Fruit fly (Drosophila melanogaster) whole organism, prepupa: ENCODE results near the gene CG1143.
A peak's percentile ranks its signal among the peaks of the same experiment; 100 is the strongest.

Source experiments
- Blimp-1 ChIP-seq: fragments of 200-800 bp; sonication (Bioruptor generic); optimal IDR thresholded peaks from 3 replicates; lab custom pipeline; 2017; ENCODE audit warnings: missing biosample characterization, missing genetic modification characterization, mild to moderate bottlenecking, moderate library complexity, missing genetic modification reagents
- CG10669 ChIP-seq: fragments of 200-800 bp; sonication (Bioruptor generic); optimal IDR thresholded peaks from 3 replicates; lab custom pipeline; 2018; ENCODE audit warnings: missing biosample characterization, mild to moderate bottlenecking, missing genetic modification characterization, moderate library complexity
- CG11294 ChIP-seq: fragments of 200-800 bp; sonication (Bioruptor generic); IDR thresholded peaks from 2 replicates; pipeline ENCODE4 v1.3.6; 2022; ENCODE audit warnings: missing biosample characterization, missing genetic modification characterization
- CG11762 ChIP-seq: fragments of 200-800 bp; sonication (Bioruptor generic); optimal IDR thresholded peaks from 3 replicates; lab custom pipeline; 2016; ENCODE audit warnings: missing biosample characterization, missing genetic modification characterization; ENCODE audit not compliant: insufficient read depth
- CG11902 ChIP-seq: fragments of 200-800 bp; sonication (Bioruptor generic); optimal IDR thresholded peaks from 3 replicates; lab custom pipeline; 2016; ENCODE audit warnings: missing biosample characterization, missing genetic modification characterization
- CG15336 ChIP-seq: fragments of 200-800 bp; sonication (Bioruptor generic); IDR thresholded peaks from 2 replicates; pipeline ENCODE4 v1.3.6; 2022; ENCODE audit warnings: missing biosample characterization, missing genetic modification characterization
- CG1621 ChIP-seq: fragments of 200-800 bp; sonication (Bioruptor generic); optimal IDR thresholded peaks from 3 replicates; lab custom pipeline; 2018; ENCODE audit warnings: missing biosample characterization, mild to moderate bottlenecking, missing genetic modification characterization
- CG16779 ChIP-seq: fragments of 200-800 bp; sonication (Bioruptor generic); optimal IDR thresholded peaks from 3 replicates; lab custom pipeline; 2017; ENCODE audit warnings: missing biosample characterization, mild to moderate bottlenecking, missing genetic modification characterization
- CG3032 ChIP-seq: fragments of 200-800 bp; optimal IDR thresholded peaks from 2 replicates; lab custom pipeline; 2019; ENCODE audit warnings: missing biosample characterization, mild to moderate bottlenecking, missing genetic modification characterization, moderate library complexity
- CG31627 ChIP-seq: fragments of 200-800 bp; sonication (Bioruptor generic); optimal IDR thresholded peaks from 3 replicates; lab custom pipeline; 2016; ENCODE audit warnings: missing biosample characterization, missing genetic modification characterization
- CG32006 ChIP-seq: fragments of 200-800 bp; sonication (Bioruptor generic); optimal IDR thresholded peaks from 3 replicates; lab custom pipeline; 2017; ENCODE audit warnings: missing biosample characterization, mild to moderate bottlenecking, missing genetic modification characterization
- CG34406 ChIP-seq: fragments of 200-800 bp; sonication (Bioruptor generic); optimal IDR thresholded peaks from 3 replicates; lab custom pipeline; 2016; ENCODE audit warnings: missing biosample characterization, missing genetic modification characterization
- CG6163 ChIP-seq: fragments of 200-800 bp; sonication (Bioruptor generic); IDR thresholded peaks from 3 replicates; pipeline ENCODE4 v1.3.6; 2022; ENCODE audit warnings: missing biosample characterization, missing genetic modification characterization
- CG6276 ChIP-seq: fragments of 200-800 bp; sonication (Bioruptor generic); optimal IDR thresholded peaks from 2 replicates; lab custom pipeline; 2017; ENCODE audit warnings: missing biosample characterization, mild to moderate bottlenecking, missing genetic modification characterization
- CG6808 ChIP-seq: fragments of 200-800 bp; sonication (Bioruptor generic); optimal IDR thresholded peaks from 3 replicates; lab custom pipeline; 2017; ENCODE audit warnings: missing biosample characterization, missing genetic modification characterization, mild to moderate bottlenecking, moderate library complexity, missing genetic modification reagents
- CG6854 ChIP-seq: fragments of 200-800 bp; sonication (Bioruptor generic); optimal IDR thresholded peaks from 2 replicates; lab custom pipeline; 2017; ENCODE audit warnings: missing biosample characterization, mild to moderate bottlenecking, missing genetic modification characterization
- CG9139 ChIP-seq: fragments of 200-800 bp; sonication (Bioruptor generic); optimal IDR thresholded peaks from 3 replicates; lab custom pipeline; 2017; ENCODE audit warnings: missing biosample characterization, mild to moderate bottlenecking, missing genetic modification characterization
- Eip75B ChIP-seq: fragments of 200-800 bp; sonication (Bioruptor generic); optimal IDR thresholded peaks from 3 replicates; lab custom pipeline; 2016; ENCODE audit warnings: missing biosample characterization, missing genetic modification characterization
- Eip78C ChIP-seq: fragments of 200-800 bp; sonication (Bioruptor generic); peaks from one replicate; lab custom pipeline; 2016; ENCODE audit warnings: missing biosample characterization, missing genetic modification characterization
- Eip93F ChIP-seq: fragments of 200-800 bp; sonication (Bioruptor generic); optimal IDR thresholded peaks from 2 replicates; lab custom pipeline; 2016; ENCODE audit warnings: missing biosample characterization, mild to moderate bottlenecking, missing genetic modification characterization
- Ets21C ChIP-seq: fragments of 200-800 bp; sonication (Bioruptor generic); optimal IDR thresholded peaks from 3 replicates; lab custom pipeline; 2016; ENCODE audit warnings: missing biosample characterization, missing genetic modification characterization
- Ets96B ChIP-seq: fragments of 200-800 bp; optimal IDR thresholded peaks from 2 replicates; lab custom pipeline; 2019; ENCODE audit warnings: missing biosample characterization, mild to moderate bottlenecking, missing genetic modification characterization, moderate library complexity
- Gug ChIP-seq: fragments of 200-800 bp; sonication (Bioruptor generic); IDR thresholded peaks from 2 replicates; pipeline ENCODE4 v1.3.6; 2022; ENCODE audit warnings: missing biosample characterization, missing genetic modification characterization
- Hr38 ChIP-seq: sonication (Bioruptor generic); optimal IDR thresholded peaks from 2 replicates; lab custom pipeline; 2016; ENCODE audit warnings: missing biosample characterization, missing genetic modification characterization
- Hr4 ChIP-seq: fragments of 200-800 bp; sonication (Bioruptor generic); optimal IDR thresholded peaks from 3 replicates; lab custom pipeline; 2016; ENCODE audit warnings: missing biosample characterization, missing genetic modification characterization
- Lpt ChIP-seq: fragments of 200-800 bp; sonication (Bioruptor generic); optimal IDR thresholded peaks from 3 replicates; lab custom pipeline; 2016; ENCODE audit warnings: missing biosample characterization, missing genetic modification characterization
- Smox ChIP-seq: fragments of 200-800 bp; sonication (Bioruptor generic); optimal IDR thresholded peaks from 3 replicates; lab custom pipeline; 2016; ENCODE audit warnings: missing biosample characterization, missing genetic modification characterization
- Sox102F ChIP-seq: fragments of 200-800 bp; sonication (Bioruptor generic); optimal IDR thresholded peaks from 2 replicates; lab custom pipeline; 2016; ENCODE audit warnings: missing biosample characterization, mild to moderate bottlenecking, missing genetic modification characterization
- Sox14 ChIP-seq: fragments of 200-800 bp; sonication (Bioruptor generic); optimal IDR thresholded peaks from 3 replicates; lab custom pipeline; 2016; ENCODE audit warnings: missing biosample characterization, missing genetic modification characterization
- acj6 ChIP-seq: fragments of 200-800 bp; sonication (Bioruptor generic); optimal IDR thresholded peaks from 3 replicates; lab custom pipeline; 2016; ENCODE audit warnings: missing biosample characterization, missing genetic modification characterization
- dac ChIP-seq: fragments of 200-800 bp; sonication (Bioruptor generic); optimal IDR thresholded peaks from 2 replicates; lab custom pipeline; 2017; ENCODE audit warnings: missing biosample characterization, mild to moderate bottlenecking, missing genetic modification characterization
- dsx ChIP-seq: fragments of 200-800 bp; optimal IDR thresholded peaks from 3 replicates; lab custom pipeline; 2019; ENCODE audit warnings: missing biosample characterization, mild to moderate bottlenecking, missing genetic modification characterization, moderate library complexity; ENCODE audit not compliant: poor library complexity, severe bottlenecking
- esn ChIP-seq: fragments of 200-800 bp; sonication (Bioruptor generic); optimal IDR thresholded peaks from 2 replicates; lab custom pipeline; 2016; ENCODE audit warnings: missing biosample characterization, mild to moderate bottlenecking, missing genetic modification characterization, moderate library complexity
- fd59A ChIP-seq: fragments of 200-800 bp; sonication (Bioruptor generic); optimal IDR thresholded peaks from 2 replicates; lab custom pipeline; 2017; ENCODE audit warnings: missing biosample characterization, mild to moderate bottlenecking, missing genetic modification characterization, missing genetic modification reagents
- fd85E ChIP-seq: fragments of 200-800 bp; sonication (Bioruptor generic); optimal IDR thresholded peaks from 3 replicates; lab custom pipeline; 2016; ENCODE audit warnings: missing biosample characterization, missing genetic modification characterization
- fkh ChIP-seq: fragments of 200-800 bp; sonication (Bioruptor generic); optimal IDR thresholded peaks from 3 replicates; lab custom pipeline; 2017; ENCODE audit warnings: missing biosample characterization, mild to moderate bottlenecking, missing genetic modification characterization, moderate library complexity
- net ChIP-seq: fragments of 200-800 bp; sonication (Bioruptor generic); optimal IDR thresholded peaks from 3 replicates; lab custom pipeline; 2016; ENCODE audit warnings: missing biosample characterization, missing genetic modification characterization
- pdm3 ChIP-seq: fragments of 200-800 bp; sonication (Bioruptor generic); optimal IDR thresholded peaks from 3 replicates; lab custom pipeline; 2016; ENCODE audit warnings: missing biosample characterization, missing genetic modification characterization
- salr ChIP-seq, 2 experiments: fragments of 200-800 bp; sonication (Bioruptor generic); optimal IDR thresholded peaks; 3 replicates each; lab custom pipeline; 2016 to 2018; ENCODE audit warnings: missing biosample characterization in 2 of 2, missing genetic modification characterization in 2 of 2, mild to moderate bottlenecking in 1 of 2
- spab ChIP-seq: fragments of 200-800 bp; sonication (Bioruptor generic); optimal IDR thresholded peaks from 2 replicates; lab custom pipeline; 2017; ENCODE audit warnings: missing biosample characterization, mild to moderate bottlenecking, missing genetic modification characterization, missing genetic modification reagents
- svp ChIP-seq: fragments of 200-800 bp; sonication (Bioruptor generic); peaks from one replicate; lab custom pipeline; 2016; ENCODE audit warnings: missing biosample characterization, missing genetic modification characterization
- topi ChIP-seq: fragments of 200-800 bp; sonication (Bioruptor generic); optimal IDR thresholded peaks from 3 replicates; lab custom pipeline; 2016; ENCODE audit warnings: missing biosample characterization, missing genetic modification characterization

Gene CG1143

DNA sequence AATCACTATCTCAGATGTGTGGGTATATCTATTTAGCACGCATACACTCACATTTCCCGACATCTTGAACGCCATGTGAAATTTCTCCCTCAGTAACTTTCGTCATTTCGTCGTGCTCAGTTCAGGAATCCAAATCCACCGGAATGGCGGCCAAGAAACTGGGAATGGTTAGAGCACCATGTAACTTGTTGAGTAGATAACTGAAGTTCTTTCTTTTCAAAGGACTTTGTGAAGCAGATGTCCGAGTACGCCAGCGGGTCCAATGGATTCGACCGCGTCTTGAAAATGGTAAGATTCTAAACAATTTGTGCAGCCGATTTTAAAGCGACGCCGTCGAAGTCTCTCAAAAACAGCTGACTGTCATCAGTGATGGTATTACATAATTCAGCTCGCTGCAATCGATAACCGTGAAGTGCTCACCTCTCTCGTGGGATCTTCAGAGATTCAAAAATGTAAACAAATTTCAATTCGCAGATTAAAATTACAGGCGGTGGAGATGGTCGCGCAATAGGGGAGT lies 45.9 kb upstream of the CG1143 start, which contains the start of the genes CG16985 and CG12182 (continued):
- no peak for TF ChIP-seq fd85E
- TF ChIP-seq Blimp-1 (GFP tag; lab: Kevin White, UChicago): no peak
- peak; percentile 13 for TF ChIP-seq fkh (GFP tag; lab: Kevin White, UChicago)
- peak; percentile 4 for TF ChIP-seq esn (GFP tag; lab: Kevin White, UChicago)
- no peak for TF ChIP-seq salr (GFP tag; optimal IDR thresholded peaks at IDR 0.05; lab: Kevin White, UChicago)
- TF ChIP-seq Ets96B (tag; lab: Kevin White, UChicago): no peak

DNA sequence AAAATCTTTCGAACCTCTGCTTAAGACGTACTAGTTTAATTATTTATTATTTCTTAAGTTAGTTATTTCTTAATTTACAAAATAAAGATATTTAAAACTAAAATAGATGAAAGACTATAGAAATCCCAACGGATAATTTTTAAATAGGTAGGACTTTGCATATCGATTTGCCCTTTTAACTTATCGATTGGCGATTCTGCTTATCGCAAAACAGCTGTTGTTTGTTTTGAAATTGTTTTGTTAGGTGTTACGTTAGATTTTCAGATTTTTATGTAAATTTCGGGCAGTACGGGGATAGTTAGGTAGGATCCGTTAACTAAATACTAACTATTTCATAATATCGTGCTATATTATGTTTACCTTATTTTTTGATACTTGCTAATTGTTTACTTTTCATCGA lies 45.0 kb upstream of the CG1143 start, which contains the start of gene CG16986:
Gene CG16986, plus strand, starts transcription at position 188 of the 400 bp plus-strand sequence.
- TF ChIP-seq Ets21C (no peak), topi (GFP tag; lab: Kevin White, UChicago) (no peak), Blimp-1 (GFP tag; lab: Kevin White, UChicago) (no peak), CG6276 (GFP tag; lab: Kevin White, UChicago) (no peak), CG32006 (GFP tag; lab: Kevin White, UChicago) (no peak), Eip78C (GFP tag; lab: Kevin White, UChicago) (no peak), CG10669 (GFP tag; lab: Kevin White, UChicago) (no peak), spab (GFP tag; lab: Kevin White, UChicago) (no peak), Hr4 (GFP tag; lab: Kevin White, UChicago) (no peak), CG16779 (tag; lab: Kevin White, UChicago) (no peak), CG9139 (no peak), dac (GFP tag; lab: Kevin White, UChicago) (no peak), CG31627 (GFP tag; lab: Kevin White, UChicago) (no peak), acj6 (GFP tag; lab: Kevin White, UChicago) (no peak), CG6854 (GFP tag; lab: Kevin White, UChicago) (no peak), CG11762 (GFP tag; lab: Kevin White, UChicago) (no peak), Lpt (GFP tag; lab: Kevin White, UChicago) (no peak)

DNA sequence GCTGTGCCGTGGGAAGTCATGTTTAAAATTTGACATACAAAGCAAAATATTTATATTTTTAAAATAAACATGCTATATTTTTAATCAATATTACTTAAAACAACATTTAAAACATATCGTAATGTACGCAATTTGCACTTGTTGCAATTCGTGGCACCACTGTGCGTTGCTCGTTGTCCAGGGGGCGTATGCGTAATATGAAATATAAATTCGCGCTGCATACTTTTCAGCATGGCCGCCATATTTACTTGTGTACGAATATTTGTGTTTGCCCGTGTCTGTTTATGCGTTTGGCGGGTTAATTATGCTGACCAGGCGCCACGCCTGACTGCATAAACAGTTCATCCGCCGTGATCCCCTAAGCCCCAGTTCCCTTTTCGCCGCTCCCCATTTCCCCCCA lies 36.3 kb upstream of the CG1143 start:
- TF ChIP-seq Hr38 (GFP tag; lab: Kevin White, UChicago) (no peak), CG15336 (GFP tag; lab: Robert Waterston, UW) (0 out of 2 replicates have a peak, but pooled peaks have one; percentile 6), CG6276 (GFP tag; lab: Kevin White, UChicago) (no peak), Eip78C (GFP tag; lab: Kevin White, UChicago) (peak; percentile 8), svp (peak; percentile 20), net (no peak), esn (GFP tag; lab: Kevin White, UChicago) (no peak)

DNA sequence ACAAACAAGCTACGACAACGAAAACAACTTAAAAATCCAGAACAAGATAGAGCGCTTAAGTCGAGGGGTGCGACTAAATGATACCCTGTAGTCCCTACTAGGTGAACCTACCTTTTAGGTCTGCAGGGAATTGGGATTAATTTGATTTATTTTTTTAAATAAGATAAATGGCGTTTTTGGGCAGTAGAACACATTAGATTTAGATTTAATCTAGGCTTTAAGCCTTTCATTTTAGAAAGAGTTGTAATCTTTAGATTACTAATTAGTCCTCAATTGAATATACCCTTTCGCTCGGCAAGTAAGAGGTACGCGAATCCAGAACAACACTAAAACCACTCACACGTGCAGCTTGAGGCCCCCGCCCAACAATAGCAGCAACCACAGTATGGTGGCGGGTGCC lies 30.9 kb upstream of the CG1143 start:
- TF ChIP-seq Eip93F (GFP tag; lab: Kevin White, UChicago): no peak
- peak; percentile 27 for TF ChIP-seq CG3032
- TF ChIP-seq CG6276 (GFP tag; lab: Kevin White, UChicago): peak; percentile 21
- TF ChIP-seq Sox102F: no peak
- no peak for TF ChIP-seq fd59A (GFP tag; lab: Kevin White, UChicago)
- TF ChIP-seq CG1621 (tag; lab: Kevin White, UChicago): no peak
- TF ChIP-seq CG6163 (GFP tag; lab: Robert Waterston, UW): no peak
- TF ChIP-seq fd85E: no peak
- no peak for TF ChIP-seq Sox14 (GFP tag; lab: Kevin White, UChicago)
- no peak for TF ChIP-seq spab (GFP tag; lab: Kevin White, UChicago)
- TF ChIP-seq svp: peak; percentile 59
- TF ChIP-seq Blimp-1 (GFP tag; lab: Kevin White, UChicago): no peak
- peak; percentile 16; the same call in 1 of the 2 replicates for TF ChIP-seq CG15336 (GFP tag; lab: Robert Waterston, UW)
- TF ChIP-seq CG34406 (GFP tag; lab: Kevin White, UChicago): no peak
- no peak for TF ChIP-seq Gug (GFP tag; lab: Robert Waterston, UW)
- TF ChIP-seq CG10669 (GFP tag; lab: Kevin White, UChicago): peak; percentile 14
- no peak for TF ChIP-seq CG6854 (GFP tag; lab: Kevin White, UChicago)
- no peak for TF ChIP-seq dsx
- TF ChIP-seq salr (GFP tag; optimal IDR thresholded peaks at IDR 0.05; lab: Kevin White, UChicago): no peak
- TF ChIP-seq CG11294 (GFP tag; lab: Robert Waterston, UW): no peak
- no peak for TF ChIP-seq CG11902 (GFP tag; lab: Kevin White, UChicago)
- no peak for TF ChIP-seq Smox
- TF ChIP-seq pdm3 (GFP tag; lab: Kevin White, UChicago): peak; percentile 33
- no peak for TF ChIP-seq Ets21C
- TF ChIP-seq net: no peak
- peak; percentile 36 for TF ChIP-seq Ets96B (tag; lab: Kevin White, UChicago)
- TF ChIP-seq CG16779 (tag; lab: Kevin White, UChicago): no peak
- TF ChIP-seq Hr4 (GFP tag; lab: Kevin White, UChicago): peak; percentile 4
- no peak for TF ChIP-seq Eip75B (GFP tag; lab: Kevin White, UChicago)
- TF ChIP-seq esn (GFP tag; lab: Kevin White, UChicago): peak; percentile 14
- TF ChIP-seq CG6808 (GFP tag; lab: Kevin White, UChicago): peak; percentile 14
- no peak for TF ChIP-seq Lpt (GFP tag; lab: Kevin White, UChicago)
